Worm (Caenorhabditis elegans) whole organism, young adult: ENCODE results near the gene Y43F8B.7.

ENCODE experiments used
- B0336.3 ChIP-seq: fragments of 200-800 bp; sonication (Bioruptor generic); IDR thresholded peaks from 2 replicates; pipeline ENCODE4 v1.3.6; 2022; ENCODE audit warnings: missing genetic modification characterization, missing compliant biosample characterization
- C06A6.2 ChIP-seq: fragments of 200-800 bp; sonication (Bioruptor generic); conservative IDR thresholded peaks from 2 replicates; pipeline ENCODE4 v1.3.6; 2022; ENCODE audit warnings: missing genetic modification characterization, missing compliant biosample characterization
- F10E7.11 ChIP-seq: sonication (generic microtip); optimal IDR thresholded peaks from 2 replicates; lab custom pipeline; 2017; ENCODE audit warnings: mild to moderate bottlenecking, missing genetic modification characterization, moderate library complexity, missing compliant biosample characterization
- F22D6.2 ChIP-seq: sonication (generic microtip); optimal IDR thresholded peaks from 2 replicates; lab custom pipeline; 2016; ENCODE audit warnings: mild to moderate bottlenecking, missing genetic modification characterization, missing compliant biosample characterization
- F33H1.4 ChIP-seq: fragments of 200-800 bp; sonication (Bioruptor generic); IDR thresholded peaks from 2 replicates; pipeline ENCODE4 v1.3.6; 2022; ENCODE audit warnings: missing genetic modification reagents, missing genetic modification characterization, missing compliant biosample characterization
- F37B4.10 ChIP-seq: fragments of 200-800 bp; sonication (Bioruptor generic); IDR thresholded peaks from 2 replicates; pipeline ENCODE4 v1.3.6; 2022; ENCODE audit warnings: missing genetic modification characterization, missing compliant biosample characterization
- F52B5.7 ChIP-seq: sonication (generic microtip); optimal IDR thresholded peaks from 2 replicates; lab custom pipeline; 2016; ENCODE audit warnings: mild to moderate bottlenecking, missing genetic modification characterization, missing compliant biosample characterization
- K11D2.4 ChIP-seq: fragments of 200-800 bp; sonication (Bioruptor generic); IDR thresholded peaks from 2 replicates; pipeline ENCODE4 v1.3.6; 2022; ENCODE audit warnings: missing genetic modification reagents, missing genetic modification characterization, missing compliant biosample characterization
- K12H6.12 ChIP-seq: fragments of 200-800 bp; sonication (Bioruptor generic); optimal IDR thresholded peaks from 2 replicates; lab custom pipeline; 2018; ENCODE audit warnings: mild to moderate bottlenecking, missing genetic modification characterization, missing compliant biosample characterization
- Y53G8AR.9 ChIP-seq: fragments of 200-800 bp; sonication (Bioruptor generic); conservative IDR thresholded peaks from 2 replicates; pipeline ENCODE4 v1.3.6; 2022; ENCODE audit warnings: missing genetic modification reagents, missing genetic modification characterization, missing compliant biosample characterization
- ama-1 ChIP-seq, 3 experiments: fragments of 150-350 bp in 1 of 3; sonication (generic microtip) in 2 of 3; optimal IDR thresholded peaks; 2 replicates each; lab custom pipeline; 2014 to 2018; ENCODE audit warnings: missing biosample characterization in 2 of 3, missing genetic modification characterization in 2 of 3, missing genetic modification reagents in 2 of 3
- atf-7 ChIP-seq: sonication (generic microtip); optimal IDR thresholded peaks from 2 replicates; lab custom pipeline; 2017; ENCODE audit warnings: mild to moderate bottlenecking, missing genetic modification characterization, missing compliant biosample characterization
- attf-3 ChIP-seq: fragments of 200-800 bp; sonication (Bioruptor generic); conservative IDR thresholded peaks from 2 replicates; pipeline ENCODE4 v1.3.6; 2022; ENCODE audit warnings: missing genetic modification reagents, missing genetic modification characterization, missing compliant biosample characterization
- attf-5 ChIP-seq: fragments of 200-800 bp; sonication (Bioruptor generic); optimal IDR thresholded peaks from 2 replicates; lab custom pipeline; 2018; ENCODE audit warnings: mild to moderate bottlenecking, missing genetic modification characterization, missing compliant biosample characterization
- cebp-1 ChIP-seq, 2 experiments: fragments of 200-800 bp in 1 of 2; sonication (Bioruptor generic) in 1 of 2; sonication (generic microtip) in 1 of 2; IDR thresholded peaks in 1 of 2; optimal IDR thresholded peaks in 1 of 2; 2 replicates each; pipeline versions ENCODE4 v1.3.6 to Lab custom; 2017 to 2022; ENCODE audit warnings: missing compliant biosample characterization in 2 of 2, missing genetic modification characterization in 2 of 2, mild to moderate bottlenecking in 1 of 2, missing genetic modification reagents in 1 of 2, moderate library complexity in 1 of 2
- cebp-2 ChIP-seq: fragments of 200-800 bp; sonication (Bioruptor generic); IDR thresholded peaks from 2 replicates; pipeline ENCODE4 v1.3.6; 2022; ENCODE audit warnings: missing genetic modification characterization, missing compliant biosample characterization
- ceh-27 ChIP-seq: fragments of 200-800 bp; sonication (Bioruptor generic); optimal IDR thresholded peaks from 2 replicates; lab custom pipeline; 2018; ENCODE audit warnings: mild to moderate bottlenecking, missing genetic modification characterization, moderate library complexity, missing compliant biosample characterization
- ceh-40 ChIP-seq: fragments of 200-800 bp; sonication (Bioruptor generic); IDR thresholded peaks from 2 replicates; pipeline ENCODE4 v1.3.6; 2022; ENCODE audit warnings: missing genetic modification characterization, missing compliant biosample characterization
- ceh-79 ChIP-seq: sonication (generic microtip); optimal IDR thresholded peaks from 2 replicates; lab custom pipeline; 2017; ENCODE audit warnings: mild to moderate bottlenecking, missing genetic modification characterization, missing compliant biosample characterization
- ceh-91 ChIP-seq: fragments of 200-800 bp; sonication (Bioruptor generic); IDR thresholded peaks from 2 replicates; pipeline ENCODE4 v1.3.6; 2022; ENCODE audit warnings: missing genetic modification reagents, missing genetic modification characterization, missing compliant biosample characterization
- die-1 ChIP-seq: sonication (generic microtip); optimal IDR thresholded peaks from 2 replicates; lab custom pipeline; 2016; ENCODE audit warnings: missing genotype, mild to moderate bottlenecking, missing genetic modification characterization, missing compliant biosample characterization
- dpff-1 ChIP-seq: sonication (generic microtip); optimal IDR thresholded peaks from 2 replicates; lab custom pipeline; 2017; ENCODE audit warnings: mild to moderate bottlenecking, missing genetic modification characterization, missing compliant biosample characterization
- egl-18 ChIP-seq: fragments of 200-800 bp; sonication (Bioruptor generic); IDR thresholded peaks from 2 replicates; pipeline ENCODE4 v1.3.6; 2022; ENCODE audit warnings: missing genetic modification reagents, missing genetic modification characterization, missing compliant biosample characterization
- egrh-3 ChIP-seq: fragments of 200-800 bp; sonication (Bioruptor generic); IDR thresholded peaks from 2 replicates; pipeline ENCODE4 v1.3.6; 2022; ENCODE audit warnings: missing genetic modification reagents, missing genetic modification characterization, missing compliant biosample characterization
- ekl-4 ChIP-seq: fragments of 200-800 bp; sonication (Bioruptor generic); IDR thresholded peaks from 2 replicates; pipeline ENCODE4 v1.3.6; 2022; ENCODE audit warnings: missing genetic modification reagents, missing genetic modification characterization, missing compliant biosample characterization
- ets-4 ChIP-seq: fragments of 200-800 bp; sonication (Bioruptor generic); optimal IDR thresholded peaks from 2 replicates; lab custom pipeline; 2018; ENCODE audit warnings: mild to moderate bottlenecking, missing genetic modification characterization, missing compliant biosample characterization
- fkh-3 ChIP-seq: sonication (generic microtip); optimal IDR thresholded peaks from 2 replicates; lab custom pipeline; 2016; ENCODE audit warnings: mild to moderate bottlenecking, missing genetic modification characterization, missing compliant biosample characterization
- gei-17 ChIP-seq: fragments of 200-800 bp; sonication (Bioruptor generic); optimal IDR thresholded peaks from 2 replicates; lab custom pipeline; 2018; ENCODE audit warnings: mild to moderate bottlenecking, missing genetic modification characterization, missing compliant biosample characterization
- lin-40 ChIP-seq: sonication (generic microtip); optimal IDR thresholded peaks from 2 replicates; lab custom pipeline; 2016; ENCODE audit warnings: missing genetic modification characterization, mild to moderate bottlenecking, missing compliant biosample characterization, missing genotype, missing genetic modification reagents
- madf-10 ChIP-seq: sonication (generic microtip); optimal IDR thresholded peaks from 2 replicates; lab custom pipeline; 2016; ENCODE audit warnings: mild to moderate bottlenecking, missing genetic modification characterization, missing compliant biosample characterization
- mcd-1 ChIP-seq: fragments of 200-800 bp; sonication (Bioruptor generic); IDR thresholded peaks from 2 replicates; pipeline ENCODE4 v1.3.6; 2022; ENCODE audit warnings: missing genetic modification reagents, missing genetic modification characterization, missing compliant biosample characterization
- mel-28 ChIP-seq: sonication (generic microtip); optimal IDR thresholded peaks from 2 replicates; lab custom pipeline; 2016; ENCODE audit warnings: borderline replicate concordance, mild to moderate bottlenecking, missing genetic modification characterization, missing compliant biosample characterization
- nfya-2 ChIP-seq: fragments of 200-800 bp; sonication (Bioruptor generic); IDR thresholded peaks from 2 replicates; pipeline ENCODE4 v1.3.6; 2022; ENCODE audit warnings: missing genetic modification reagents, missing genetic modification characterization, missing compliant biosample characterization
- nhr-90 ChIP-seq: sonication (generic microtip); optimal IDR thresholded peaks from 2 replicates; lab custom pipeline; 2016; ENCODE audit warnings: missing genotype, mild to moderate bottlenecking, missing genetic modification characterization, missing compliant biosample characterization
- rcor-1 ChIP-seq: fragments of 200-800 bp; sonication (Bioruptor generic); IDR thresholded peaks from 2 replicates; pipeline ENCODE4 v1.3.6; 2022; ENCODE audit warnings: missing genetic modification reagents, missing genetic modification characterization, missing compliant biosample characterization
- repo-1 ChIP-seq: sonication (generic microtip); optimal IDR thresholded peaks from 2 replicates; lab custom pipeline; 2017; ENCODE audit warnings: mild to moderate bottlenecking, missing genetic modification characterization, missing compliant biosample characterization
- rpc-1 ChIP-seq, 2 experiments: fragments of 150-350 bp in 1 of 2; sonication (generic microtip) in 1 of 2; optimal IDR thresholded peaks; 2 replicates each; lab custom pipeline; 2014 to 2018; ENCODE audit warnings: missing biosample characterization in 1 of 2, missing genetic modification characterization in 1 of 2, missing genetic modification reagents in 1 of 2, missing genotype in 1 of 2
- sdz-38 ChIP-seq: sonication (generic microtip); optimal IDR thresholded peaks from 2 replicates; lab custom pipeline; 2016; ENCODE audit warnings: missing genotype, missing genetic modification characterization, missing compliant biosample characterization
- snpc-4 ChIP-seq, 5 experiments: fragments of 150-350 bp in 1 of 5; sonication (generic microtip) in 4 of 5; optimal IDR thresholded peaks; 2 replicates each; lab custom pipeline; 2014 to 2018; ENCODE audit warnings: missing genetic modification characterization in 5 of 5, missing biosample characterization in 3 of 5, antibody characterized with exemption in 2 of 5, mild to moderate bottlenecking in 2 of 5, missing compliant biosample characterization in 2 of 5, missing genotype in 2 of 5, moderate library complexity in 2 of 5, missing genetic modification reagents in 1 of 5
- somi-1 ChIP-seq: fragments of 200-800 bp; sonication (Bioruptor generic); optimal IDR thresholded peaks from 2 replicates; lab custom pipeline; 2018; ENCODE audit warnings: mild to moderate bottlenecking, missing genetic modification characterization, missing compliant biosample characterization
- tlf-1 ChIP-seq: fragments of 200-800 bp; sonication (Bioruptor generic); optimal IDR thresholded peaks from 2 replicates; lab custom pipeline; 2018; ENCODE audit warnings: mild to moderate bottlenecking, missing genetic modification characterization, missing compliant biosample characterization
- zfh-2 ChIP-seq: fragments of 200-800 bp; sonication (Bioruptor generic); conservative IDR thresholded peaks from 2 replicates; pipeline ENCODE4 v1.3.6; 2022; ENCODE audit warnings: missing genetic modification reagents, missing genetic modification characterization, missing compliant biosample characterization
- zim-3 ChIP-seq: sonication (generic microtip); optimal IDR thresholded peaks from 2 replicates; lab custom pipeline; 2017; ENCODE audit warnings: mild to moderate bottlenecking, missing genetic modification characterization, moderate library complexity, missing compliant biosample characterization
- ztf-18 ChIP-seq: sonication (generic microtip); optimal IDR thresholded peaks from 2 replicates; lab custom pipeline; 2016; ENCODE audit warnings: missing genotype, mild to moderate bottlenecking, missing genetic modification characterization, missing compliant biosample characterization
- ztf-22 ChIP-seq: fragments of 200-800 bp; sonication (Bioruptor generic); optimal IDR thresholded peaks from 2 replicates; lab custom pipeline; 2018; ENCODE audit warnings: mild to moderate bottlenecking, missing genetic modification characterization, moderate library complexity, missing compliant biosample characterization
- ztf-26 ChIP-seq: sonication (generic microtip); optimal IDR thresholded peaks from 2 replicates; lab custom pipeline; 2017; ENCODE audit warnings: missing genetic modification characterization, missing compliant biosample characterization
- ztf-28 ChIP-seq: fragments of 200-800 bp; sonication (Bioruptor generic); IDR thresholded peaks from 2 replicates; pipeline ENCODE4 v1.3.6; 2022; ENCODE audit warnings: missing genetic modification reagents, missing genetic modification characterization, missing compliant biosample characterization

Gene Y43F8B.7

DNA sequence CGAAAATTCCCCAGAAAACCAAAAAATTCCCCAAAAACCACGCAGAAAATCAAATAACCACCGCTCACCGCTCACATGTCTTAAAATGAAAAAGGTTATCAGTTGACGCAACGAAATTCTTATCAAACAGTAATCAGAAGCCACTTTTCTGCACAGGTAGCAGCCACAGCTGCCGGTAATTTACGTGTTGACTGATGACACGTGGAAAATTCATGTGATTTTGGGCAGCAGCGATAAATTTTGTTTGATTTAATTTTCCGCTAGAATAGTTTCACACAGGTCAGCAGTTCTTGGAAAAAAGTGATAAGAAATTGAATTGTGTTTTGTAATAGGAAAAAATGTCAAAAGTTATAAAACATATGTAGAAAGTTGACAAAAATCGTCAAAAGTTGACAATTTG is 37.0 kb downstream of the Y43F8B.7 start (continued):
- TF ChIP-seq dpff-1 (tag; lab: Kevin White, UChicago) (no peak), F52B5.7 (no peak), nfya-2 (GFP tag; lab: Robert Waterston, UW) (no peak), B0336.3 (GFP tag; lab: Robert Waterston, UW) (peak; percentile 41; the same call in 1 of the 2 replicates), Y53G8AR.9 (GFP tag; lab: Robert Waterston, UW) (no peak), K12H6.12 (tag; lab: Kevin White, UChicago) (no peak), F10E7.11 (tag; lab: Kevin White, UChicago) (no peak), lin-40 (tag; lab: Kevin White, UChicago) (peak; percentile 70), egl-18 (GFP tag; lab: Robert Waterston, UW) (no peak), madf-10 (tag; lab: Kevin White, UChicago) (peak; percentile 56), ztf-18 (no peak), nhr-90 (tag; lab: Kevin White, UChicago) (peak; percentile 11), somi-1 (GFP tag; lab: Kevin White, UChicago) (peak; percentile 8), ceh-79 (no peak), K11D2.4 (peak; percentile 45; the same call in 1 of the 2 replicates), sdz-38 (no peak), ceh-40 (GFP tag; lab: Robert Waterston, UW) (no peak), tlf-1 (GFP tag; lab: Kevin White, UChicago) (peak; percentile 36), mel-28 (tag; lab: Kevin White, UChicago) (no peak), F33H1.4 (no peak), snpc-4 (GFP tag; optimal IDR thresholded peaks at IDR 0.05; lab: Kevin White, UChicago) (no peak), snpc-4 (tag; optimal IDR thresholded peaks at IDR 0.05; lab: Kevin White, UChicago) (peak in 1 of 4 experiments; percentile 13), cebp-2 (GFP tag; lab: Robert Waterston, UW) (no peak), attf-3 (GFP tag; lab: Robert Waterston, UW) (no peak), rpc-1 (optimal IDR thresholded peaks at IDR 0.05; lab: Kevin White, UChicago) (no peak), rpc-1 (tag; optimal IDR thresholded peaks at IDR 0.05; lab: Kevin White, UChicago) (no peak), fkh-3 (no peak), attf-5 (GFP tag; lab: Kevin White, UChicago) (peak; percentile 53), F22D6.2 (tag; lab: Kevin White, UChicago) (peak; percentile 25), mcd-1 (peak; percentile 30; the same call in 1 of the 2 replicates), egrh-3 (GFP tag; lab: Robert Waterston, UW) (0 out of 2 replicates have a peak, but pooled peaks have one; percentile 7), ztf-28 (GFP tag; lab: Robert Waterston, UW) (no peak), zim-3 (no peak), atf-7 (tag; lab: Kevin White, UChicago) (peak; percentile 86), ama-1 (optimal IDR thresholded peaks at IDR 0.05; lab: Kevin White, UChicago) (no peak), ama-1 (GFP tag; optimal IDR thresholded peaks at IDR 0.05; lab: Kevin White, UChicago) (no peak), repo-1 (peak; percentile 8), cebp-1 (GFP tag; IDR thresholded peaks at IDR 0.05; lab: Robert Waterston, UW) (peak; percentile 73), cebp-1 (tag; optimal IDR thresholded peaks at IDR 0.05; lab: Kevin White, UChicago) (peak; percentile 78), F37B4.10 (GFP tag; lab: Robert Waterston, UW) (no peak), ets-4 (GFP tag; lab: Kevin White, UChicago) (peak; percentile 80), ceh-91 (GFP tag; lab: Robert Waterston, UW) (no peak)

DNA sequence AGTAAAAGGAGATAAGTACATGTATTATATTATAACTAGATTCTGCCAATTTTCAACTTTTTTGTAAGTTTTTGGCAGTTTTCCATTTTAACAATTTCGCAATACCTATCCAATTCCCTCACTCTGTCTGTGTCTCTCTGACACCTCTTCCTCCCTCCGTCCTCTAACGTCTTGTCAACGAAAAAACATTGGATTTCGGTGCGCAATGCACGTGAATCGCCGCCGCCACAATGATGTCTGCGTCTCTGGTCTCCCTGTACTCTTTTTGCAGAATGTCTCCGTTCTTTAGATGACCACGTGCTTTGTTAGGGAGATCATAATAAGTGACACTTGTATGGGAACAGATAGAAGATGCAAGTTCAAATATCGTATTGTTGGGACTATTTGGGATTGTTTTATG is 38.6 kb downstream of the Y43F8B.7 start:
- TF ChIP-seq mel-28 (tag; lab: Kevin White, UChicago): no peak
- TF ChIP-seq die-1 (tag; lab: Kevin White, UChicago): peak; percentile 64
- peak; percentile 95 for TF ChIP-seq ceh-27 (GFP tag; lab: Kevin White, UChicago)
- TF ChIP-seq C06A6.2 (GFP tag; lab: Robert Waterston, UW): peak; percentile 87
- TF ChIP-seq ztf-26: peak; percentile 96
- TF ChIP-seq lin-40 (tag; lab: Kevin White, UChicago): peak; percentile 97
- TF ChIP-seq ekl-4 (GFP tag; lab: Robert Waterston, UW): peak; percentile 64; the same call in 1 of the 2 replicates
- peak; percentile 74 for TF ChIP-seq ztf-22
- peak; percentile 75 for TF ChIP-seq tlf-1 (GFP tag; lab: Kevin White, UChicago)
- TF ChIP-seq zfh-2 (GFP tag; lab: Robert Waterston, UW): peak; percentile 75
- 0 out of 2 replicates have a peak, but pooled peaks have one; percentile 33 for TF ChIP-seq rcor-1 (GFP tag; lab: Robert Waterston, UW)
- TF ChIP-seq egrh-3 (GFP tag; lab: Robert Waterston, UW): peak; percentile 29; the same call in 1 of the 2 replicates
- TF ChIP-seq gei-17 (GFP tag; lab: Kevin White, UChicago): peak; percentile 56
- peak; percentile 99 for TF ChIP-seq cebp-1 (GFP tag; IDR thresholded peaks at IDR 0.05; lab: Robert Waterston, UW)
- peak; percentile 100 for TF ChIP-seq cebp-1 (tag; optimal IDR thresholded peaks at IDR 0.05; lab: Kevin White, UChicago)
